Worm (Caenorhabditis elegans) whole organism, early embryonic: ENCODE data around the gene C36B7.1.

Source experiments
- B0310.2 ChIP-seq: sonication (generic microtip); optimal IDR thresholded peaks from 2 replicates; lab custom pipeline; 2016; ENCODE audit warnings: mild to moderate bottlenecking, missing genetic modification characterization, missing compliant biosample characterization
- F13C5.2 ChIP-seq: sonication (generic microtip); optimal IDR thresholded peaks from 2 replicates; lab custom pipeline; 2017; ENCODE audit warnings: mild to moderate bottlenecking, missing genetic modification characterization, inconsistent platforms, missing compliant biosample characterization
- aly-1 ChIP-seq: sonication (generic microtip); optimal IDR thresholded peaks from 2 replicates; lab custom pipeline; 2016; ENCODE audit warnings: missing genetic modification characterization, missing compliant biosample characterization
- ama-1 ChIP-seq: fragments of 150-350 bp; optimal IDR thresholded peaks from 2 replicates; lab custom pipeline; 2014
- ceh-36 ChIP-seq: sonication (generic microtip); optimal IDR thresholded peaks from 2 replicates; lab custom pipeline; 2016; ENCODE audit warnings: missing genetic modification characterization, inconsistent platforms, missing compliant biosample characterization
- ets-7 ChIP-seq: sonication (generic microtip); optimal IDR thresholded peaks from 2 replicates; lab custom pipeline; 2016; ENCODE audit warnings: missing genotype, missing genetic modification characterization, missing compliant biosample characterization
- flt-1 ChIP-seq: fragments of 200-800 bp; sonication (Bioruptor generic); IDR thresholded peaks from 2 replicates; pipeline ENCODE4 v1.3.6; 2022; ENCODE audit warnings: missing genetic modification characterization, missing compliant biosample characterization
- hmbx-1 ChIP-seq: sonication (generic microtip); optimal IDR thresholded peaks from 2 replicates; lab custom pipeline; 2016; ENCODE audit warnings: mild to moderate bottlenecking, missing genetic modification characterization, missing compliant biosample characterization
- hmg-4 ChIP-seq: fragments of 200-800 bp; sonication (Bioruptor generic); optimal IDR thresholded peaks from 2 replicates; lab custom pipeline; 2018; ENCODE audit warnings: mild to moderate bottlenecking, missing genetic modification characterization, missing compliant biosample characterization
- pes-1 ChIP-seq: fragments of 200-800 bp; sonication (Bioruptor generic); IDR thresholded peaks from 2 replicates; pipeline ENCODE4 v1.3.6; 2022; ENCODE audit warnings: missing genetic modification reagents, missing genetic modification characterization, missing compliant biosample characterization
- scrt-1 ChIP-seq: fragments of 200-800 bp; sonication (Bioruptor generic); IDR thresholded peaks from 2 replicates; pipeline ENCODE4 v1.3.6; 2022; ENCODE audit warnings: missing genetic modification characterization, missing compliant biosample characterization
- tbx-11 ChIP-seq: fragments of 200-800 bp; sonication (Bioruptor generic); IDR thresholded peaks from 2 replicates; pipeline ENCODE4 v1.3.6; 2022; ENCODE audit warnings: missing genetic modification characterization, missing compliant biosample characterization
- tbx-37 ChIP-seq: fragments of 200-800 bp; sonication (Bioruptor generic); conservative IDR thresholded peaks from 2 replicates; pipeline ENCODE4 v1.3.6; 2022; ENCODE audit warnings: missing genetic modification reagents, missing genetic modification characterization, missing compliant biosample characterization

DNA sequence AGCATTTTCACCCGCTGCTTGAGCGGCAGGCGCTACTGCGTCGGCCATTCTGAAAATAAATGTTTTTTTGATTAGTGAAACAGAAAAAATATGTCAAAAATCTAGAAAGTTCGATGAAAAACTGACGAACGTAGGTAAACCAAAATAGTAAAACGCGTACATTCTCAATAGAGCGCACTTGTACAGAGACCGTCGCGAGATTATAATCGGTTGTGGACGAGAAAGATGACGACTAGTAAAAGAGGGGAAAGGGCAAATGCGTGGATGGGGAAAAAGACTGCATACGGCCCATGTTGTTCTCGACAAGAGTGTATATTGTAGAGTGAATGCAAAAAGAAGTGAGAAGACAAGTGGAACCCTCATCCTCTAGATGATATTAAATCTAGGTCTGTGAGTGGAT is 12.4 kb upstream of the C36B7.1 start, which contains the start of gene C36B7.6:
- no peak for TF ChIP-seq ama-1
- peak; percentile 16 for TF ChIP-seq hmg-4
- TF ChIP-seq F13C5.2 (tag; lab: Kevin White, UChicago) = no peak
- no peak for TF ChIP-seq B0310.2
- no peak for TF ChIP-seq flt-1 (GFP tag; lab: Robert Waterston, UW)
- TF ChIP-seq ceh-36 (tag; lab: Kevin White, UChicago) = no peak
- no peak for TF ChIP-seq tbx-11 (GFP tag; lab: Robert Waterston, UW)
- TF ChIP-seq pes-1 = no peak
- TF ChIP-seq ets-7 (tag; lab: Kevin White, UChicago) = no peak
- TF ChIP-seq scrt-1 = no peak
- no peak for TF ChIP-seq hmbx-1 (tag; lab: Kevin White, UChicago)
- peak; percentile 3 for TF ChIP-seq aly-1
- TF ChIP-seq tbx-37 = no peak
